Fruit fly (Drosophila melanogaster) whole organism, prepupa: ENCODE measurements around the gene GV1.

Experiments used
- CG10631 ChIP-seq: fragments of 200-800 bp; sonication (Bioruptor generic); optimal IDR thresholded peaks from 2 replicates; lab custom pipeline; 2016; ENCODE audit warnings: missing biosample characterization, missing genetic modification characterization
- CG10669 ChIP-seq: fragments of 200-800 bp; sonication (Bioruptor generic); optimal IDR thresholded peaks from 3 replicates; lab custom pipeline; 2018; ENCODE audit warnings: missing biosample characterization, mild to moderate bottlenecking, missing genetic modification characterization, moderate library complexity
- CG11902 ChIP-seq: fragments of 200-800 bp; sonication (Bioruptor generic); optimal IDR thresholded peaks from 3 replicates; lab custom pipeline; 2016; ENCODE audit warnings: missing biosample characterization, missing genetic modification characterization
- CG15336 ChIP-seq: fragments of 200-800 bp; sonication (Bioruptor generic); IDR thresholded peaks from 2 replicates; pipeline ENCODE4 v1.3.6; 2022; ENCODE audit warnings: missing biosample characterization, missing genetic modification characterization
- CG1621 ChIP-seq: fragments of 200-800 bp; sonication (Bioruptor generic); optimal IDR thresholded peaks from 3 replicates; lab custom pipeline; 2018; ENCODE audit warnings: missing biosample characterization, mild to moderate bottlenecking, missing genetic modification characterization
- CG16779 ChIP-seq: fragments of 200-800 bp; sonication (Bioruptor generic); optimal IDR thresholded peaks from 3 replicates; lab custom pipeline; 2017; ENCODE audit warnings: missing biosample characterization, mild to moderate bottlenecking, missing genetic modification characterization
- CG3032 ChIP-seq: fragments of 200-800 bp; optimal IDR thresholded peaks from 2 replicates; lab custom pipeline; 2019; ENCODE audit warnings: missing biosample characterization, mild to moderate bottlenecking, missing genetic modification characterization, moderate library complexity
- CG34406 ChIP-seq: fragments of 200-800 bp; sonication (Bioruptor generic); optimal IDR thresholded peaks from 3 replicates; lab custom pipeline; 2016; ENCODE audit warnings: missing biosample characterization, missing genetic modification characterization
- CG4318 ChIP-seq: fragments of 200-800 bp; sonication (Bioruptor generic); optimal IDR thresholded peaks from 3 replicates; lab custom pipeline; 2017; ENCODE audit warnings: missing biosample characterization, mild to moderate bottlenecking, missing genetic modification characterization
- CG6163 ChIP-seq: fragments of 200-800 bp; sonication (Bioruptor generic); IDR thresholded peaks from 3 replicates; pipeline ENCODE4 v1.3.6; 2022; ENCODE audit warnings: missing biosample characterization, missing genetic modification characterization
- CG6276 ChIP-seq: fragments of 200-800 bp; sonication (Bioruptor generic); optimal IDR thresholded peaks from 2 replicates; lab custom pipeline; 2017; ENCODE audit warnings: missing biosample characterization, mild to moderate bottlenecking, missing genetic modification characterization
- CG6808 ChIP-seq: fragments of 200-800 bp; sonication (Bioruptor generic); optimal IDR thresholded peaks from 3 replicates; lab custom pipeline; 2017; ENCODE audit warnings: missing biosample characterization, missing genetic modification characterization, mild to moderate bottlenecking, moderate library complexity, missing genetic modification reagents
- CG6854 ChIP-seq: fragments of 200-800 bp; sonication (Bioruptor generic); optimal IDR thresholded peaks from 2 replicates; lab custom pipeline; 2017; ENCODE audit warnings: missing biosample characterization, mild to moderate bottlenecking, missing genetic modification characterization
- CG7368 ChIP-seq: fragments of 200-800 bp; sonication (Bioruptor generic); optimal IDR thresholded peaks from 3 replicates; lab custom pipeline; 2016; ENCODE audit warnings: missing biosample characterization, missing genetic modification characterization
- CG8119 ChIP-seq: fragments of 200-800 bp; sonication (Bioruptor generic); IDR thresholded peaks from 3 replicates; pipeline ENCODE4 v1.3.6; 2022; ENCODE audit warnings: missing biosample characterization, missing genetic modification characterization
- CG9139 ChIP-seq: fragments of 200-800 bp; sonication (Bioruptor generic); optimal IDR thresholded peaks from 3 replicates; lab custom pipeline; 2017; ENCODE audit warnings: missing biosample characterization, mild to moderate bottlenecking, missing genetic modification characterization
- Eip75B ChIP-seq: fragments of 200-800 bp; sonication (Bioruptor generic); optimal IDR thresholded peaks from 3 replicates; lab custom pipeline; 2016; ENCODE audit warnings: missing biosample characterization, missing genetic modification characterization
- Eip78C ChIP-seq: fragments of 200-800 bp; sonication (Bioruptor generic); peaks from one replicate; lab custom pipeline; 2016; ENCODE audit warnings: missing biosample characterization, missing genetic modification characterization
- Eip93F ChIP-seq: fragments of 200-800 bp; sonication (Bioruptor generic); optimal IDR thresholded peaks from 2 replicates; lab custom pipeline; 2016; ENCODE audit warnings: missing biosample characterization, mild to moderate bottlenecking, missing genetic modification characterization
- Ets96B ChIP-seq: fragments of 200-800 bp; optimal IDR thresholded peaks from 2 replicates; lab custom pipeline; 2019; ENCODE audit warnings: missing biosample characterization, mild to moderate bottlenecking, missing genetic modification characterization, moderate library complexity
- Gug ChIP-seq: fragments of 200-800 bp; sonication (Bioruptor generic); IDR thresholded peaks from 2 replicates; pipeline ENCODE4 v1.3.6; 2022; ENCODE audit warnings: missing biosample characterization, missing genetic modification characterization
- Hr38 ChIP-seq: sonication (Bioruptor generic); optimal IDR thresholded peaks from 2 replicates; lab custom pipeline; 2016; ENCODE audit warnings: missing biosample characterization, missing genetic modification characterization
- Hr4 ChIP-seq: fragments of 200-800 bp; sonication (Bioruptor generic); optimal IDR thresholded peaks from 3 replicates; lab custom pipeline; 2016; ENCODE audit warnings: missing biosample characterization, missing genetic modification characterization
- Met ChIP-seq: fragments of 200-800 bp; sonication (Bioruptor generic); optimal IDR thresholded peaks from 3 replicates; lab custom pipeline; 2016; ENCODE audit warnings: missing biosample characterization, missing genetic modification characterization
- OdsH ChIP-seq: fragments of 200-800 bp; sonication (Bioruptor generic); optimal IDR thresholded peaks from 3 replicates; lab custom pipeline; 2016; ENCODE audit warnings: missing biosample characterization, missing genetic modification characterization
- Sox102F ChIP-seq: fragments of 200-800 bp; sonication (Bioruptor generic); optimal IDR thresholded peaks from 2 replicates; lab custom pipeline; 2016; ENCODE audit warnings: missing biosample characterization, mild to moderate bottlenecking, missing genetic modification characterization
- Sox14 ChIP-seq: fragments of 200-800 bp; sonication (Bioruptor generic); optimal IDR thresholded peaks from 3 replicates; lab custom pipeline; 2016; ENCODE audit warnings: missing biosample characterization, missing genetic modification characterization
- Sox15 ChIP-seq: fragments of 200-800 bp; sonication (Bioruptor generic); optimal IDR thresholded peaks from 3 replicates; lab custom pipeline; 2016; ENCODE audit warnings: missing biosample characterization, missing genetic modification characterization
- achi ChIP-seq: fragments of 200-800 bp; sonication (Bioruptor generic); optimal IDR thresholded peaks from 3 replicates; lab custom pipeline; 2016; ENCODE audit warnings: missing biosample characterization, missing genetic modification characterization
- acj6 ChIP-seq: fragments of 200-800 bp; sonication (Bioruptor generic); optimal IDR thresholded peaks from 3 replicates; lab custom pipeline; 2016; ENCODE audit warnings: missing biosample characterization, missing genetic modification characterization
- cyc ChIP-seq: fragments of 200-800 bp; sonication (Bioruptor generic); optimal IDR thresholded peaks from 3 replicates; lab custom pipeline; 2016; ENCODE audit warnings: missing biosample characterization, missing genetic modification characterization
- dac ChIP-seq: fragments of 200-800 bp; sonication (Bioruptor generic); optimal IDR thresholded peaks from 2 replicates; lab custom pipeline; 2017; ENCODE audit warnings: missing biosample characterization, mild to moderate bottlenecking, missing genetic modification characterization
- dsx ChIP-seq: fragments of 200-800 bp; optimal IDR thresholded peaks from 3 replicates; lab custom pipeline; 2019; ENCODE audit warnings: missing biosample characterization, mild to moderate bottlenecking, missing genetic modification characterization, moderate library complexity; ENCODE audit not compliant: poor library complexity, severe bottlenecking
- eg ChIP-seq: fragments of 200-800 bp; sonication (Bioruptor generic); IDR thresholded peaks from 3 replicates; pipeline ENCODE4 v1.3.6; 2022; ENCODE audit warnings: missing biosample characterization, missing genetic modification characterization
- fd59A ChIP-seq: fragments of 200-800 bp; sonication (Bioruptor generic); optimal IDR thresholded peaks from 2 replicates; lab custom pipeline; 2017; ENCODE audit warnings: missing biosample characterization, mild to moderate bottlenecking, missing genetic modification characterization, missing genetic modification reagents
- fd85E ChIP-seq: fragments of 200-800 bp; sonication (Bioruptor generic); optimal IDR thresholded peaks from 3 replicates; lab custom pipeline; 2016; ENCODE audit warnings: missing biosample characterization, missing genetic modification characterization
- lz ChIP-seq: fragments of 200-800 bp; sonication (Bioruptor generic); optimal IDR thresholded peaks from 3 replicates; lab custom pipeline; 2016; ENCODE audit warnings: missing biosample characterization, missing genetic modification characterization
- net ChIP-seq: fragments of 200-800 bp; sonication (Bioruptor generic); optimal IDR thresholded peaks from 3 replicates; lab custom pipeline; 2016; ENCODE audit warnings: missing biosample characterization, missing genetic modification characterization
- pdm3 ChIP-seq: fragments of 200-800 bp; sonication (Bioruptor generic); optimal IDR thresholded peaks from 3 replicates; lab custom pipeline; 2016; ENCODE audit warnings: missing biosample characterization, missing genetic modification characterization
- salr ChIP-seq, 2 experiments: fragments of 200-800 bp; sonication (Bioruptor generic); optimal IDR thresholded peaks; 3 replicates each; lab custom pipeline; 2016 to 2018; ENCODE audit warnings: missing biosample characterization in 2 of 2, missing genetic modification characterization in 2 of 2, mild to moderate bottlenecking in 1 of 2
- spab ChIP-seq: fragments of 200-800 bp; sonication (Bioruptor generic); optimal IDR thresholded peaks from 2 replicates; lab custom pipeline; 2017; ENCODE audit warnings: missing biosample characterization, mild to moderate bottlenecking, missing genetic modification characterization, missing genetic modification reagents
- ss ChIP-seq, 2 experiments: fragments of 200-800 bp; sonication (Bioruptor generic); optimal IDR thresholded peaks; 2 replicates in 1 of 2; 3 replicates in 1 of 2; lab custom pipeline; 2017 to 2018; ENCODE audit warnings: mild to moderate bottlenecking in 2 of 2, missing biosample characterization in 2 of 2, missing genetic modification characterization in 2 of 2, moderate library complexity in 1 of 2
- svp ChIP-seq: fragments of 200-800 bp; sonication (Bioruptor generic); peaks from one replicate; lab custom pipeline; 2016; ENCODE audit warnings: missing biosample characterization, missing genetic modification characterization
- topi ChIP-seq: fragments of 200-800 bp; sonication (Bioruptor generic); optimal IDR thresholded peaks from 3 replicates; lab custom pipeline; 2016; ENCODE audit warnings: missing biosample characterization, missing genetic modification characterization
- vri ChIP-seq: fragments of 200-800 bp; sonication (Bioruptor generic); optimal IDR thresholded peaks from 3 replicates; lab custom pipeline; 2016; ENCODE audit warnings: missing biosample characterization, mild to moderate bottlenecking, missing genetic modification characterization

The GV1 gene

dm6 chr3L:1859563-1859962 lies 49.2 kb downstream of the GV1 start (continued):
- TF ChIP-seq CG1621 (peak; percentile 40), CG16779 (peak; percentile 9)

- TF ChIP-seq Sox102F (GFP tag; lab: Kevin White, UChicago): no peak
- TF ChIP-seq achi (GFP tag; lab: Kevin White, UChicago): no peak
- TF ChIP-seq CG4318 (GFP tag; lab: Kevin White, UChicago): no peak
- no peak for TF ChIP-seq CG6276 (GFP tag; lab: Kevin White, UChicago)
- no peak for TF ChIP-seq CG1621
- no peak for TF ChIP-seq Eip78C (GFP tag; lab: Kevin White, UChicago)
- no peak for TF ChIP-seq fd59A
- TF ChIP-seq Met: no peak
- no peak for TF ChIP-seq vri (GFP tag; lab: Kevin White, UChicago)
- TF ChIP-seq Ets96B (tag; lab: Kevin White, UChicago): no peak
- TF ChIP-seq net (GFP tag; lab: Kevin White, UChicago): no peak
- TF ChIP-seq salr (GFP tag; optimal IDR thresholded peaks at IDR 0.05; lab: Kevin White, UChicago): no peak
- TF ChIP-seq svp (GFP tag; lab: Kevin White, UChicago): no peak
- TF ChIP-seq CG10669 (GFP tag; lab: Kevin White, UChicago): no peak
- TF ChIP-seq Hr4 (GFP tag; lab: Kevin White, UChicago): no peak
- TF ChIP-seq cyc (GFP tag; lab: Kevin White, UChicago): no peak
- no peak for TF ChIP-seq CG8119 (GFP tag; lab: Robert Waterston, UW)
- no peak for TF ChIP-seq CG10631 (GFP tag; lab: Kevin White, UChicago)
- TF ChIP-seq CG9139 (GFP tag; lab: Kevin White, UChicago): no peak
- TF ChIP-seq, all 60 proteins: peak for 0
Measured at dm6 chr3L:1860749-1861148, 50.4 kb downstream of the GV1 start.

- TF ChIP-seq CG6276 (GFP tag; lab: Kevin White, UChicago) (peak; percentile 58), CG34406 (GFP tag; lab: Kevin White, UChicago) (no peak), achi (GFP tag; lab: Kevin White, UChicago) (no peak), Eip78C (GFP tag; lab: Kevin White, UChicago) (peak; percentile 68), lz (GFP tag; lab: Kevin White, UChicago) (no peak), CG6163 (no peak; the same call in 2 of the 3 replicates), dac (GFP tag; lab: Kevin White, UChicago) (no peak), cyc (GFP tag; lab: Kevin White, UChicago) (no peak), CG8119 (GFP tag; lab: Robert Waterston, UW) (no peak), CG16779 (peak; percentile 38), CG3032 (tag; lab: Kevin White, UChicago) (no peak), fd59A (no peak), spab (GFP tag; lab: Kevin White, UChicago) (no peak), Gug (GFP tag; lab: Robert Waterston, UW) (no peak), OdsH (GFP tag; lab: Kevin White, UChicago) (no peak), dsx (GFP tag; lab: Kevin White, UChicago) (peak; percentile 31), pdm3 (no peak), Sox15 (GFP tag; lab: Kevin White, UChicago) (no peak), CG4318 (GFP tag; lab: Kevin White, UChicago) (no peak), Hr4 (GFP tag; lab: Kevin White, UChicago) (no peak), Hr38 (GFP tag; lab: Kevin White, UChicago) (no peak), Sox102F (GFP tag; lab: Kevin White, UChicago) (no peak), CG6854 (GFP tag; lab: Kevin White, UChicago) (peak; percentile 18), CG11902 (GFP tag; lab: Kevin White, UChicago) (no peak), Ets96B (tag; lab: Kevin White, UChicago) (no peak), CG7368 (no peak), Sox14 (GFP tag; lab: Kevin White, UChicago) (peak; percentile 39), CG6808 (GFP tag; lab: Kevin White, UChicago) (peak; percentile 48), CG15336 (GFP tag; lab: Robert Waterston, UW) (no peak; the same call in 1 of the 2 replicates), topi (no peak), acj6 (GFP tag; lab: Kevin White, UChicago) (no peak), net (GFP tag; lab: Kevin White, UChicago) (no peak), svp (GFP tag; lab: Kevin White, UChicago) (peak; percentile 97), vri (GFP tag; lab: Kevin White, UChicago) (peak; percentile 45), Eip75B (GFP tag; lab: Kevin White, UChicago) (no peak), Eip93F (GFP tag; lab: Kevin White, UChicago) (no peak), eg (no peak), ss (GFP tag; optimal IDR thresholded peaks at IDR 0.05; lab: Kevin White, UChicago) (peak; percentile 69 to 77), salr (GFP tag; optimal IDR thresholded peaks at IDR 0.05; lab: Kevin White, UChicago) (no peak), CG9139 (GFP tag; lab: Kevin White, UChicago) (peak; percentile 52), fd85E (GFP tag; lab: Kevin White, UChicago) (no peak)
Measured at dm6 chr3L:1861400-1861793, 51.0 kb downstream of the GV1 start.
